Worm (Caenorhabditis elegans) whole organism, L3 larva: ENCODE measurements around the gene adt-1.

Experiments
- ZK546.5 ChIP-seq: sonication (generic microtip); optimal IDR thresholded peaks from 2 replicates; lab custom pipeline; 2017; ENCODE audit warnings: missing biosample characterization, missing genetic modification characterization
- aly-2 ChIP-seq: fragments of 150-350 bp; optimal IDR thresholded peaks from 2 replicates; lab custom pipeline; 2014; ENCODE audit warnings: missing biosample characterization, missing genetic modification characterization
- ama-1 ChIP-seq: fragments of 150-350 bp; optimal IDR thresholded peaks from 2 replicates; lab custom pipeline; 2018
- ceh-16 ChIP-seq: sonication (generic microtip); optimal IDR thresholded peaks from 2 replicates; lab custom pipeline; 2017; ENCODE audit warnings: missing biosample characterization, missing genetic modification characterization
- ceh-82 ChIP-seq: fragments of 150-350 bp; optimal IDR thresholded peaks from 2 replicates; lab custom pipeline; 2014; ENCODE audit warnings: missing biosample characterization, missing genetic modification characterization
- ceh-9 ChIP-seq: sonication (generic microtip); optimal IDR thresholded peaks from 2 replicates; lab custom pipeline; 2018; ENCODE audit warnings: missing biosample characterization, missing genetic modification characterization
- daf-12 ChIP-seq: fragments of 150-350 bp; optimal IDR thresholded peaks from 2 replicates; lab custom pipeline; 2014; ENCODE audit warnings: missing biosample characterization, missing genetic modification reagents, missing genetic modification characterization
- egl-27 ChIP-seq: sonication (generic microtip); optimal IDR thresholded peaks from 4 replicates; lab custom pipeline; 2017; ENCODE audit warnings: missing biosample characterization, missing genetic modification reagents, missing genetic modification characterization
- elt-1 ChIP-seq: fragments of 150-350 bp; optimal IDR thresholded peaks from 2 replicates; lab custom pipeline; 2014; ENCODE audit warnings: missing biosample characterization, missing genetic modification characterization
- elt-2 ChIP-seq: sonication (generic microtip); optimal IDR thresholded peaks from 2 replicates; lab custom pipeline; 2016; ENCODE audit warnings: missing genetic modification reagents, mild to moderate bottlenecking, missing genetic modification characterization, missing compliant biosample characterization
- elt-3 ChIP-seq, 3 experiments: fragments of 150-350 bp in 1 of 3; sonication (generic microtip) in 2 of 3; optimal IDR thresholded peaks; 2 replicates in 2 of 3; 4 replicates in 1 of 3; lab custom pipeline; 2014 to 2017; ENCODE audit warnings: missing biosample characterization in 3 of 3, missing genetic modification characterization in 3 of 3
- fkh-10 ChIP-seq: sonication (generic microtip); optimal IDR thresholded peaks from 2 replicates; lab custom pipeline; 2017; ENCODE audit warnings: missing biosample characterization, missing genetic modification reagents, missing genetic modification characterization
- fkh-2 ChIP-seq: fragments of 150-350 bp; optimal IDR thresholded peaks from 2 replicates; lab custom pipeline; 2014; ENCODE audit warnings: missing biosample characterization, missing genetic modification reagents, missing genetic modification characterization
- hmg-11 ChIP-seq: sonication (generic microtip); optimal IDR thresholded peaks from 2 replicates; lab custom pipeline; 2016; ENCODE audit warnings: missing genetic modification characterization, missing compliant biosample characterization
- lin-39 ChIP-seq: fragments of 150-350 bp; optimal IDR thresholded peaks from 2 replicates; lab custom pipeline; 2018; ENCODE audit warnings: missing biosample characterization, missing genetic modification reagents, missing genetic modification characterization
- mdl-1 ChIP-seq: fragments of 150-350 bp; optimal IDR thresholded peaks from 2 replicates; lab custom pipeline; 2014; ENCODE audit warnings: missing biosample characterization, missing genetic modification characterization
- mml-1 ChIP-seq: fragments of 150-350 bp; sonication (generic microtip); optimal IDR thresholded peaks from 3 replicates; lab custom pipeline; 2014; ENCODE audit warnings: missing biosample characterization, missing genetic modification characterization
- nfya-1 ChIP-seq: sonication (generic microtip); optimal IDR thresholded peaks from 2 replicates; lab custom pipeline; 2017; ENCODE audit warnings: missing genetic modification characterization, mild to moderate bottlenecking, missing compliant biosample characterization, antibody characterized with exemption, moderate library complexity; ENCODE audit not compliant: insufficient read depth
- nhr-11 ChIP-seq: fragments of 150-350 bp; optimal IDR thresholded peaks from 2 replicates; lab custom pipeline; 2014; ENCODE audit warnings: missing biosample characterization, missing genetic modification characterization
- nhr-12 ChIP-seq: fragments of 150-350 bp; optimal IDR thresholded peaks from 2 replicates; lab custom pipeline; 2014; ENCODE audit warnings: missing biosample characterization, missing genetic modification characterization
- nhr-237 ChIP-seq: fragments of 150-350 bp; optimal IDR thresholded peaks from 2 replicates; lab custom pipeline; 2014; ENCODE audit warnings: missing biosample characterization, missing genetic modification characterization
- nhr-25 ChIP-seq: sonication (generic microtip); optimal IDR thresholded peaks from 2 replicates; lab custom pipeline; 2017; ENCODE audit warnings: missing biosample characterization, missing genetic modification characterization
- nhr-43 ChIP-seq: sonication (generic microtip); optimal IDR thresholded peaks from 2 replicates; lab custom pipeline; 2016; ENCODE audit warnings: mild to moderate bottlenecking, missing genetic modification characterization, missing compliant biosample characterization; ENCODE audit not compliant: poor library complexity, severe bottlenecking
- nhr-67 ChIP-seq: fragments of 150-350 bp; optimal IDR thresholded peaks from 2 replicates; lab custom pipeline; 2014; ENCODE audit warnings: missing biosample characterization, missing genetic modification characterization
- nhr-77 ChIP-seq: fragments of 150-350 bp; optimal IDR thresholded peaks from 2 replicates; lab custom pipeline; 2014; ENCODE audit warnings: missing biosample characterization, missing genetic modification characterization
- pha-4 ChIP-seq: fragments of 150-350 bp; optimal IDR thresholded peaks from 2 replicates; lab custom pipeline; 2014; ENCODE audit warnings: missing biosample characterization, missing genetic modification reagents, missing genetic modification characterization
- pqm-1 ChIP-seq: fragments of 150-350 bp; optimal IDR thresholded peaks from 2 replicates; lab custom pipeline; 2017; ENCODE audit warnings: missing biosample characterization, missing genetic modification characterization, inconsistent platforms
- sea-2 ChIP-seq: fragments of 150-350 bp; sonication (generic microtip); optimal IDR thresholded peaks from 4 replicates; lab custom pipeline; 2014; ENCODE audit warnings: missing biosample characterization, missing genetic modification reagents, missing genetic modification characterization
- snpc-4 ChIP-seq: fragments of 150-350 bp; optimal IDR thresholded peaks from 2 replicates; lab custom pipeline; 2014; ENCODE audit warnings: missing biosample characterization, missing genetic modification characterization
- tbx-2 ChIP-seq: sonication (generic microtip); optimal IDR thresholded peaks from 2 replicates; lab custom pipeline; 2016; ENCODE audit warnings: mild to moderate bottlenecking, missing genetic modification characterization, missing compliant biosample characterization
- unc-39 ChIP-seq: sonication (generic microtip); optimal IDR thresholded peaks from 4 replicates; lab custom pipeline; 2017; ENCODE audit warnings: missing biosample characterization, missing genetic modification characterization
- ztf-11 ChIP-seq: fragments of 150-350 bp; optimal IDR thresholded peaks from 2 replicates; lab custom pipeline; 2014; ENCODE audit warnings: missing biosample characterization, missing genetic modification characterization
- ztf-4 ChIP-seq: fragments of 150-350 bp; optimal IDR thresholded peaks from 2 replicates; lab custom pipeline; 2014; ENCODE audit warnings: missing biosample characterization, missing genetic modification characterization

Gene adt-1

DNA sequence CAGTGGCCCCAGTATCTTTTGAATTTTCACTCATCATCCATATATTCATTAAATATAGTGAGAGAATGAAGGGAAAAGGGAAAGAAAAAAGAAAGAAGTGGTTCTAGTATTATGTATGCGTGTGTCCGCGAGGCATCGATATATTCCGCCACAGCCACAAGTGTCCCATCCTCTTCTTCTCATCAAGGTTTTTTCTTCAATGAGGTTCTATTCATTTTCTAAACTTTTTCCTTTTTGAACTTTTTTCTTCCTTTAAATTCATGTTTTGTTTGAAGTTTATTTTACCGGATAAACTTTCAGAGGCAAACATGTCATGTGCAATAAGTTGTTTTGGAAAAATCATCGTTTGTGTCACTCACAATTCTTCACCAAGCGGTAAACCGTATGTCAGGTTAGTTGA is 33.7 kb downstream of the adt-1 start, which contains the start of gene rgs-2:
Gene rgs-2, plus strand, starts transcription at position 301 of the 400 bp plus-strand sequence.
- TF ChIP-seq nhr-43 (tag; lab: Kevin White, UChicago), result no peak
- no peak for TF ChIP-seq nhr-12 (tag; lab: Kevin White, UChicago)
- no peak for TF ChIP-seq tbx-2 (tag; lab: Kevin White, UChicago)
- TF ChIP-seq fkh-10, result no peak
- TF ChIP-seq nhr-67 (tag; lab: Kevin White, UChicago), result no peak
- TF ChIP-seq fkh-2 (tag; lab: Kevin White, UChicago), result no peak
- TF ChIP-seq ama-1 (lab: Kevin White, UChicago), result no peak
- TF ChIP-seq pqm-1 (tag; lab: Kevin White, UChicago), result no peak
- no peak for TF ChIP-seq ztf-11 (tag; lab: Kevin White, UChicago)
- TF ChIP-seq ceh-16, result no peak
- no peak for TF ChIP-seq nhr-237
- no peak for TF ChIP-seq egl-27 (tag; lab: Kevin White, UChicago)
- no peak for TF ChIP-seq lin-39 (tag; lab: Kevin White, UChicago)
- no peak for TF ChIP-seq snpc-4 (tag; lab: Kevin White, UChicago)
- TF ChIP-seq hmg-11, result no peak
- TF ChIP-seq nfya-1 (tag; lab: Kevin White, UChicago), result no peak
- no peak for TF ChIP-seq nhr-25
- TF ChIP-seq pha-4, result no peak
- TF ChIP-seq nhr-77 (tag; lab: Kevin White, UChicago), result no peak
- TF ChIP-seq elt-2 (tag; lab: Kevin White, UChicago), result no peak
- TF ChIP-seq, all 47 proteins: peak for 0

DNA sequence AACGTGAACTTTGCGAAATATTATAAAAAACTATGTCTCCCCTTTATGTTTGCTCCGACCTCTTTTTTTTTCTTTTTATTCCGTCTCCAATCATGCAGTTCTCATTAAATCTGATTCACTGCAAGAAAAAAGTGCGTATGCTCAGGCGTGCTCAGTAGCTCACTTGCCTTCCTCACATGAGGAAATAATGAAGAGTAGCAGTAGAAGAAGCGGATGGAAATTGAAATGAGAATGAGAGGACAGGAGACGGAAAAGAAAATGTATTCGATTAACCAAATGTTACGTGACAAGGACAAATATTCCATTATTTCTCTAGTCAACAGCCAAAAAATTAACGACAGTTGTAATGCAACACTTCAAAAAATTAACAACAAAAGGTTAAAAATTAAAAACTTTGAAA is 34.4 kb downstream of the adt-1 start:
- TF ChIP-seq nhr-11, result no peak
- peak; percentile 12 for TF ChIP-seq nfya-1 (tag; lab: Kevin White, UChicago)

DNA sequence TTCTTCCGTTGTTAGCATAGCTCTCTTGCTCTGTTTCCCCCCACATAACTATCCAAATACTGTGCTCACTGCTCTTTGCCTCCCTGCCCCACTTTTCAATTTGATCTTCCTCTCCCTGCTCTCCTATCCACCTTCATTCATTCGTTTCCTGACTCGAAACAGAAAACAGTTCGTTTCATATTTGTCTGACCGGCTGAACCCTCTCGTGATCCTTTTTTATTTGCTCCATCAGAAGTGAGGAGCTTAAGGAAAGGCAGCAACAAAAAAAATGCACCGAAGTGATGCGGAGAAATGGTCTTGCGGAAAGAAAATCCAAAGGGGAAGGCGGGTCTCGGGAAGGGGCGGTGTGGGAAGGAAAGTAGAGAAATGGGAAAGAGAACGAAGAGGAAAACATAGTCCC is 42.8 kb downstream of the adt-1 start:
- TF ChIP-seq elt-2 (tag; lab: Kevin White, UChicago) (no peak), mdl-1 (no peak), pha-4 (peak; percentile 67), aly-2 (tag; lab: Kevin White, UChicago) (no peak), sea-2 (GFP tag; lab: Kevin White, UChicago) (no peak), ztf-4 (tag; lab: Kevin White, UChicago) (no peak), lin-39 (tag; lab: Kevin White, UChicago) (no peak)

DNA sequence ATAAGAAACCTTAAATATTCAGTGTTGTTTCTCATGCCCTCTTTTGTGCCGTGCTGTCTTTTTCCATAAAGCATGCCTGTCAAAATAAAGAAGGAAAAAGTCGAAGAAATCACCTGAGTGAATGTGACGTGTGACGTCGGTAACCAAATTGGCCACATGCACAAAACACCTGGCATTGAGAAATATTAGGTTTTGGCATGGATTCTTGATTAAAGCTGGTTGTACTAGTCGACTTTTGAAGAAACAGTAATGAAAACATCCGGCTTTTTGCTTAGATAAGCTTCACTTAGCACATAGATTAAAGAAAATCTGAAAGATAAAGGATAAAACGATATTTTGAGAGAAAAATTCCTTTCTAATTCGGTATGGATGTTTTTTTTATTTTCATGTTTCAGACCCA is 47.5 kb downstream of the adt-1 start:
- no peak for TF ChIP-seq hmg-11
- no peak for TF ChIP-seq ceh-16
- no peak for TF ChIP-seq ceh-9 (tag; lab: Kevin White, UChicago)
- no peak for TF ChIP-seq unc-39 (tag; lab: Kevin White, UChicago)

DNA sequence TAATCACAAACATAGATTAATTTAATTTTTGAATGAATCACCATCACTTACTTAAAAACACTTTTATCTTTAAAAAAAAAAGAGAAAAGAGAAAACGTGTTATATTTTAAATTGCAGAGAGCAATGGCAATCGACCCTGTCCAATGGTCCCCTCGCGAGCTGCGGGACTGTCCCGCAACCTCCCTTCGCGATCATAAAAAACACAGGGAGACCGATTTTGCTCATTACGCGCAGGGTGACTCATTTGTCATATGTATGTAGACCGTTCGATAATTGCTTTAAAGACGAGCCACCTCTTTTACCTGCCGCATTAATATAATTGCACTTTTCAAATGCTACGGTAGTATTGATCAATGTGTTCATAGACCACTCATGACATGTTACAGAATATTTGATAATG is 51.4 kb downstream of the adt-1 start:
- TF ChIP-seq fkh-2 (tag; lab: Kevin White, UChicago) (no peak), lin-39 (tag; lab: Kevin White, UChicago) (no peak), ceh-82 (tag; lab: Kevin White, UChicago) (no peak), nhr-12 (tag; lab: Kevin White, UChicago) (no peak), sea-2 (GFP tag; lab: Kevin White, UChicago) (no peak), nfya-1 (tag; lab: Kevin White, UChicago) (no peak), unc-39 (tag; lab: Kevin White, UChicago) (no peak), nhr-11 (no peak), mml-1 (tag; lab: Kevin White, UChicago) (no peak), ZK546.5 (tag; lab: Kevin White, UChicago) (no peak)

DNA sequence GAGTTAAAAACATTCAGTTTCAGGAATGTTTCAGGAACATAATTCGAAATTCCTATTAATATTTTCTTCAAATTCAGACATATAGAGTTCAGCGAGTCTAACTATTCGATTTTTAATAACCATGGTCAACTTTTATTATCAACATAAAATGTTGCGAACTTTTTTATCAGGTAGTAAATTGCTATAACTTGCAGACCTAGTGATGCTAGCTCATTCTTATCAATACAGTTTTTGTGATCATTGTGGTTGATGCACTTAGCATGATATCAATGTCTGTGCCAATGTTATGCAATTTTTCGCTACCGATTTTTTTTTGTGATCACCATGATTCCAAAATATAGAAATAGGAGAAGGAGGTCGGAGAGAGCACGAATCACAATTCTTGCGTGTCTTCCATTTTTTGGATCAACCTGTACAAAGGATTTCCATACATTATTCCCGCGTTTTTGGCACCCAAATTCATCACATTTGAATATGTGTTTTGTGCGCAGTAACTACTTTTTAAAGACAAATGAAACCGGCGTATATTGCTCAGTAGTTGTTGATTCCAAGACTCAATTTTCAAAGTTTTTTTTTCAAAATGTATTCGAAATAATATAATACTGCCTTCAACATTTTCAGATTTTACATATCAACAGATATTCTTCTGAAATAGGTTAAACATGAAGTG is 52.7 kb downstream of the adt-1 start, which contains the start of gene pgp-12:
Gene pgp-12, plus strand, starts transcription at position 620 of the 670 bp plus-strand sequence.
- no peak for TF ChIP-seq nhr-77 (tag; lab: Kevin White, UChicago)
- TF ChIP-seq sea-2 (GFP tag; lab: Kevin White, UChicago), result no peak
- no peak for TF ChIP-seq nhr-43 (tag; lab: Kevin White, UChicago)
- no peak for TF ChIP-seq ceh-9 (tag; lab: Kevin White, UChicago)
- no peak for TF ChIP-seq ZK546.5 (tag; lab: Kevin White, UChicago)
- TF ChIP-seq daf-12 (tag; lab: Kevin White, UChicago), result no peak
- TF ChIP-seq elt-1 (tag; lab: Kevin White, UChicago), result no peak
- peak; percentile 51 for TF ChIP-seq pqm-1 (tag; lab: Kevin White, UChicago)
- no peak for TF ChIP-seq nhr-237
- TF ChIP-seq elt-2 (tag; lab: Kevin White, UChicago), result peak; percentile 49
- TF ChIP-seq nhr-67 (tag; lab: Kevin White, UChicago), result no peak
- TF ChIP-seq elt-3 (tag; optimal IDR thresholded peaks at IDR 0.05; lab: Kevin White, UChicago), result no peak
- TF ChIP-seq tbx-2 (tag; lab: Kevin White, UChicago), result no peak
- TF ChIP-seq nhr-11, result no peak
- no peak for TF ChIP-seq unc-39 (tag; lab: Kevin White, UChicago)
- no peak for TF ChIP-seq ztf-11 (tag; lab: Kevin White, UChicago)
- no peak for TF ChIP-seq mdl-1
- TF ChIP-seq, all 47 proteins: peak for 2
